Fruit fly (Drosophila melanogaster) whole organism, adult: ENCODE results near the gene Fdx2.

Source experiments
- CG11617 ChIP-seq: fragments of 200-800 bp; sonication (Bioruptor generic); optimal IDR thresholded peaks from 2 replicates; lab custom pipeline; 2017; ENCODE audit warnings: mild to moderate bottlenecking, missing biosample characterization, missing genetic modification reagents, missing genetic modification characterization
- CG14711 ChIP-seq: fragments of 200-800 bp; sonication (Bioruptor generic); optimal IDR thresholded peaks from 2 replicates; lab custom pipeline; 2018; ENCODE audit warnings: missing biosample characterization, mild to moderate bottlenecking, missing genetic modification characterization, moderate library complexity
- CG33017 ChIP-seq: fragments of 200-800 bp; sonication (Bioruptor generic); optimal IDR thresholded peaks from 2 replicates; lab custom pipeline; 2018; ENCODE audit warnings: missing biosample characterization, mild to moderate bottlenecking, missing genetic modification characterization, moderate library complexity
- CG7045 ChIP-seq: fragments of 200-800 bp; sonication (Bioruptor generic); optimal IDR thresholded peaks from 2 replicates; lab custom pipeline; 2017; ENCODE audit warnings: missing biosample characterization, mild to moderate bottlenecking, missing genetic modification characterization
- Hr96 ChIP-seq: fragments of 200-800 bp; sonication (Bioruptor generic); optimal IDR thresholded peaks from 2 replicates; lab custom pipeline; 2016; ENCODE audit warnings: missing biosample characterization, missing genetic modification characterization
- Mnt ChIP-seq: fragments of 200-800 bp; sonication (Bioruptor generic); optimal IDR thresholded peaks from 2 replicates; lab custom pipeline; 2016; ENCODE audit warnings: missing biosample characterization, mild to moderate bottlenecking, missing genetic modification characterization
- cic ChIP-seq: fragments of 200-800 bp; sonication (Bioruptor generic); optimal IDR thresholded peaks from 2 replicates; lab custom pipeline; 2017; ENCODE audit warnings: missing biosample characterization, mild to moderate bottlenecking, missing genetic modification characterization, moderate library complexity
- cnc ChIP-seq, 2 experiments: fragments of >200 bp; optimal IDR thresholded peaks; 2 replicates each; lab custom pipeline; 2017
- kay ChIP-seq: fragments of 200-800 bp; sonication (Bioruptor generic); peaks from one replicate; lab custom pipeline; 2016; ENCODE audit warnings: missing biosample characterization, missing genetic modification characterization, borderline replicate concordance
- tj ChIP-seq: fragments of 200-800 bp; sonication (Bioruptor generic); optimal IDR thresholded peaks from 3 replicates; lab custom pipeline; 2017; ENCODE audit warnings: missing biosample characterization, mild to moderate bottlenecking, missing genetic modification characterization, moderate library complexity
- toe ChIP-seq: fragments of 200-800 bp; sonication (Bioruptor generic); optimal IDR thresholded peaks from 2 replicates; lab custom pipeline; 2016; ENCODE audit warnings: missing biosample characterization, missing genetic modification characterization

DNA sequence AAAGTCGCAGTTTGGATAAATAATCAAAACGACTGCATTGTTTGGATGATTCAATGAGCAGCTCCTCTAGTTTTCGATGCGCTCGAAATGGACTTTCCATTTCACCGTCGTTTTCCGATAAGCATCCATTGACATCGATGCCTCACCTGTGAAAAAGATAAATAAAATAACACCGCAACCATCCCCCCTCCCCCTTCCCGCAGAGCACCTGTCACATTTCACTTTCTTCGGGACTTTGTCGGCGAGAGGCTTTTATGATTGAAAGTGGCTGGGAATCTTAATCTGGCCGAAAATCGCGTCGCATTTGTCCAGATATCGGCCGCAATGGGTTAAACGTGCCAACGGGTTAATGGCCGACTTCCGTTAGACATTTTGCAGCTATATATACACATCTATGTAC is 23.1 kb upstream of the Fdx2 start:
- TF ChIP-seq cnc (optimal IDR thresholded peaks at IDR 0.05; lab: Kevin White, UChicago): no peak
- TF ChIP-seq tj (GFP tag; lab: Kevin White, UChicago): no peak
- no peak for TF ChIP-seq Hr96 (GFP tag; lab: Kevin White, UChicago)
- no peak for TF ChIP-seq Mnt (GFP tag; lab: Kevin White, UChicago)
- no peak for TF ChIP-seq cic (GFP tag; lab: Kevin White, UChicago)
- no peak for TF ChIP-seq CG11617 (GFP tag; lab: Kevin White, UChicago)
- no peak for TF ChIP-seq kay (GFP tag; lab: Kevin White, UChicago)
- TF ChIP-seq CG7045 (GFP tag; lab: Kevin White, UChicago): no peak
- no peak for TF ChIP-seq toe (GFP tag; lab: Kevin White, UChicago)
- no peak for TF ChIP-seq CG33017 (tag; lab: Kevin White, UChicago)
- TF ChIP-seq CG14711: no peak
